Fruit fly (Drosophila melanogaster) whole organism, prepupa: ENCODE data around the gene CG7627.

Experiments
- Blimp-1 ChIP-seq: fragments of 200-800 bp; sonication (Bioruptor generic); optimal IDR thresholded peaks from 3 replicates; lab custom pipeline; 2017; ENCODE audit warnings: missing biosample characterization, missing genetic modification characterization, mild to moderate bottlenecking, moderate library complexity, missing genetic modification reagents
- CG10631 ChIP-seq: fragments of 200-800 bp; sonication (Bioruptor generic); optimal IDR thresholded peaks from 2 replicates; lab custom pipeline; 2016; ENCODE audit warnings: missing biosample characterization, missing genetic modification characterization
- CG10669 ChIP-seq: fragments of 200-800 bp; sonication (Bioruptor generic); optimal IDR thresholded peaks from 3 replicates; lab custom pipeline; 2018; ENCODE audit warnings: missing biosample characterization, mild to moderate bottlenecking, missing genetic modification characterization, moderate library complexity
- CG11294 ChIP-seq: fragments of 200-800 bp; sonication (Bioruptor generic); IDR thresholded peaks from 2 replicates; pipeline ENCODE4 v1.3.6; 2022; ENCODE audit warnings: missing biosample characterization, missing genetic modification characterization
- CG11762 ChIP-seq: fragments of 200-800 bp; sonication (Bioruptor generic); optimal IDR thresholded peaks from 3 replicates; lab custom pipeline; 2016; ENCODE audit warnings: missing biosample characterization, missing genetic modification characterization; ENCODE audit not compliant: insufficient read depth
- CG11902 ChIP-seq: fragments of 200-800 bp; sonication (Bioruptor generic); optimal IDR thresholded peaks from 3 replicates; lab custom pipeline; 2016; ENCODE audit warnings: missing biosample characterization, missing genetic modification characterization
- CG15336 ChIP-seq: fragments of 200-800 bp; sonication (Bioruptor generic); IDR thresholded peaks from 2 replicates; pipeline ENCODE4 v1.3.6; 2022; ENCODE audit warnings: missing biosample characterization, missing genetic modification characterization
- CG1621 ChIP-seq: fragments of 200-800 bp; sonication (Bioruptor generic); optimal IDR thresholded peaks from 3 replicates; lab custom pipeline; 2018; ENCODE audit warnings: missing biosample characterization, mild to moderate bottlenecking, missing genetic modification characterization
- CG16779 ChIP-seq: fragments of 200-800 bp; sonication (Bioruptor generic); optimal IDR thresholded peaks from 3 replicates; lab custom pipeline; 2017; ENCODE audit warnings: missing biosample characterization, mild to moderate bottlenecking, missing genetic modification characterization
- CG3032 ChIP-seq: fragments of 200-800 bp; optimal IDR thresholded peaks from 2 replicates; lab custom pipeline; 2019; ENCODE audit warnings: missing biosample characterization, mild to moderate bottlenecking, missing genetic modification characterization, moderate library complexity
- CG31627 ChIP-seq: fragments of 200-800 bp; sonication (Bioruptor generic); optimal IDR thresholded peaks from 3 replicates; lab custom pipeline; 2016; ENCODE audit warnings: missing biosample characterization, missing genetic modification characterization
- CG32006 ChIP-seq: fragments of 200-800 bp; sonication (Bioruptor generic); optimal IDR thresholded peaks from 3 replicates; lab custom pipeline; 2017; ENCODE audit warnings: missing biosample characterization, mild to moderate bottlenecking, missing genetic modification characterization
- CG34406 ChIP-seq: fragments of 200-800 bp; sonication (Bioruptor generic); optimal IDR thresholded peaks from 3 replicates; lab custom pipeline; 2016; ENCODE audit warnings: missing biosample characterization, missing genetic modification characterization
- CG6163 ChIP-seq: fragments of 200-800 bp; sonication (Bioruptor generic); IDR thresholded peaks from 3 replicates; pipeline ENCODE4 v1.3.6; 2022; ENCODE audit warnings: missing biosample characterization, missing genetic modification characterization
- CG6276 ChIP-seq: fragments of 200-800 bp; sonication (Bioruptor generic); optimal IDR thresholded peaks from 2 replicates; lab custom pipeline; 2017; ENCODE audit warnings: missing biosample characterization, mild to moderate bottlenecking, missing genetic modification characterization
- CG6792 ChIP-seq: fragments of 200-800 bp; sonication (Bioruptor generic); optimal IDR thresholded peaks from 3 replicates; lab custom pipeline; 2016; ENCODE audit warnings: missing biosample characterization, missing genetic modification characterization
- CG6854 ChIP-seq: fragments of 200-800 bp; sonication (Bioruptor generic); optimal IDR thresholded peaks from 2 replicates; lab custom pipeline; 2017; ENCODE audit warnings: missing biosample characterization, mild to moderate bottlenecking, missing genetic modification characterization
- CG8119 ChIP-seq: fragments of 200-800 bp; sonication (Bioruptor generic); IDR thresholded peaks from 3 replicates; pipeline ENCODE4 v1.3.6; 2022; ENCODE audit warnings: missing biosample characterization, missing genetic modification characterization
- CG8632 ChIP-seq: fragments of 200-800 bp; sonication (Bioruptor generic); optimal IDR thresholded peaks from 3 replicates; lab custom pipeline; 2016; ENCODE audit warnings: missing biosample characterization, missing genetic modification characterization
- CG9139 ChIP-seq: fragments of 200-800 bp; sonication (Bioruptor generic); optimal IDR thresholded peaks from 3 replicates; lab custom pipeline; 2017; ENCODE audit warnings: missing biosample characterization, mild to moderate bottlenecking, missing genetic modification characterization
- Eip75B ChIP-seq: fragments of 200-800 bp; sonication (Bioruptor generic); optimal IDR thresholded peaks from 3 replicates; lab custom pipeline; 2016; ENCODE audit warnings: missing biosample characterization, missing genetic modification characterization
- Eip78C ChIP-seq: fragments of 200-800 bp; sonication (Bioruptor generic); peaks from one replicate; lab custom pipeline; 2016; ENCODE audit warnings: missing biosample characterization, missing genetic modification characterization
- Ets21C ChIP-seq: fragments of 200-800 bp; sonication (Bioruptor generic); optimal IDR thresholded peaks from 3 replicates; lab custom pipeline; 2016; ENCODE audit warnings: missing biosample characterization, missing genetic modification characterization
- Gug ChIP-seq: fragments of 200-800 bp; sonication (Bioruptor generic); IDR thresholded peaks from 2 replicates; pipeline ENCODE4 v1.3.6; 2022; ENCODE audit warnings: missing biosample characterization, missing genetic modification characterization
- Hr38 ChIP-seq: sonication (Bioruptor generic); optimal IDR thresholded peaks from 2 replicates; lab custom pipeline; 2016; ENCODE audit warnings: missing biosample characterization, missing genetic modification characterization
- Hr39 ChIP-seq: fragments of 200-800 bp; sonication (Bioruptor generic); optimal IDR thresholded peaks from 2 replicates; lab custom pipeline; 2016; ENCODE audit warnings: missing biosample characterization, missing genetic modification characterization
- Hr4 ChIP-seq: fragments of 200-800 bp; sonication (Bioruptor generic); optimal IDR thresholded peaks from 3 replicates; lab custom pipeline; 2016; ENCODE audit warnings: missing biosample characterization, missing genetic modification characterization
- Met ChIP-seq: fragments of 200-800 bp; sonication (Bioruptor generic); optimal IDR thresholded peaks from 3 replicates; lab custom pipeline; 2016; ENCODE audit warnings: missing biosample characterization, missing genetic modification characterization
- OdsH ChIP-seq: fragments of 200-800 bp; sonication (Bioruptor generic); optimal IDR thresholded peaks from 3 replicates; lab custom pipeline; 2016; ENCODE audit warnings: missing biosample characterization, missing genetic modification characterization
- Smox ChIP-seq: fragments of 200-800 bp; sonication (Bioruptor generic); optimal IDR thresholded peaks from 3 replicates; lab custom pipeline; 2016; ENCODE audit warnings: missing biosample characterization, missing genetic modification characterization
- Sox102F ChIP-seq: fragments of 200-800 bp; sonication (Bioruptor generic); optimal IDR thresholded peaks from 2 replicates; lab custom pipeline; 2016; ENCODE audit warnings: missing biosample characterization, mild to moderate bottlenecking, missing genetic modification characterization
- Sox14 ChIP-seq: fragments of 200-800 bp; sonication (Bioruptor generic); optimal IDR thresholded peaks from 3 replicates; lab custom pipeline; 2016; ENCODE audit warnings: missing biosample characterization, missing genetic modification characterization
- Sox15 ChIP-seq: fragments of 200-800 bp; sonication (Bioruptor generic); optimal IDR thresholded peaks from 3 replicates; lab custom pipeline; 2016; ENCODE audit warnings: missing biosample characterization, missing genetic modification characterization
- achi ChIP-seq: fragments of 200-800 bp; sonication (Bioruptor generic); optimal IDR thresholded peaks from 3 replicates; lab custom pipeline; 2016; ENCODE audit warnings: missing biosample characterization, missing genetic modification characterization
- dsx ChIP-seq: fragments of 200-800 bp; optimal IDR thresholded peaks from 3 replicates; lab custom pipeline; 2019; ENCODE audit warnings: missing biosample characterization, mild to moderate bottlenecking, missing genetic modification characterization, moderate library complexity; ENCODE audit not compliant: poor library complexity, severe bottlenecking
- eg ChIP-seq: fragments of 200-800 bp; sonication (Bioruptor generic); IDR thresholded peaks from 3 replicates; pipeline ENCODE4 v1.3.6; 2022; ENCODE audit warnings: missing biosample characterization, missing genetic modification characterization
- esn ChIP-seq: fragments of 200-800 bp; sonication (Bioruptor generic); optimal IDR thresholded peaks from 2 replicates; lab custom pipeline; 2016; ENCODE audit warnings: missing biosample characterization, mild to moderate bottlenecking, missing genetic modification characterization, moderate library complexity
- fd85E ChIP-seq: fragments of 200-800 bp; sonication (Bioruptor generic); optimal IDR thresholded peaks from 3 replicates; lab custom pipeline; 2016; ENCODE audit warnings: missing biosample characterization, missing genetic modification characterization
- fkh ChIP-seq: fragments of 200-800 bp; sonication (Bioruptor generic); optimal IDR thresholded peaks from 3 replicates; lab custom pipeline; 2017; ENCODE audit warnings: missing biosample characterization, mild to moderate bottlenecking, missing genetic modification characterization, moderate library complexity
- lz ChIP-seq: fragments of 200-800 bp; sonication (Bioruptor generic); optimal IDR thresholded peaks from 3 replicates; lab custom pipeline; 2016; ENCODE audit warnings: missing biosample characterization, missing genetic modification characterization
- net ChIP-seq: fragments of 200-800 bp; sonication (Bioruptor generic); optimal IDR thresholded peaks from 3 replicates; lab custom pipeline; 2016; ENCODE audit warnings: missing biosample characterization, missing genetic modification characterization
- pdm3 ChIP-seq: fragments of 200-800 bp; sonication (Bioruptor generic); optimal IDR thresholded peaks from 3 replicates; lab custom pipeline; 2016; ENCODE audit warnings: missing biosample characterization, missing genetic modification characterization
- salr ChIP-seq, 2 experiments: fragments of 200-800 bp; sonication (Bioruptor generic); optimal IDR thresholded peaks; 3 replicates each; lab custom pipeline; 2016 to 2018; ENCODE audit warnings: missing biosample characterization in 2 of 2, missing genetic modification characterization in 2 of 2, mild to moderate bottlenecking in 1 of 2
- svp ChIP-seq: fragments of 200-800 bp; sonication (Bioruptor generic); peaks from one replicate; lab custom pipeline; 2016; ENCODE audit warnings: missing biosample characterization, missing genetic modification characterization
- vri ChIP-seq: fragments of 200-800 bp; sonication (Bioruptor generic); optimal IDR thresholded peaks from 3 replicates; lab custom pipeline; 2016; ENCODE audit warnings: missing biosample characterization, mild to moderate bottlenecking, missing genetic modification characterization

CG7627 gene

dm6 chr2L:8385849-8386248 is 23.6 kb upstream of the CG7627 start:
- no peak for TF ChIP-seq Sox15 (GFP tag; lab: Kevin White, UChicago)
- no peak for TF ChIP-seq CG6163 (GFP tag; lab: Robert Waterston, UW)
- TF ChIP-seq lz: no peak
- TF ChIP-seq esn (GFP tag; lab: Kevin White, UChicago): no peak
- TF ChIP-seq achi (GFP tag; lab: Kevin White, UChicago): no peak
- no peak for TF ChIP-seq OdsH
- TF ChIP-seq Hr4 (GFP tag; lab: Kevin White, UChicago): no peak
- no peak for TF ChIP-seq Hr39
- TF ChIP-seq CG9139 (GFP tag; lab: Kevin White, UChicago): no peak
- no peak for TF ChIP-seq Smox (GFP tag; lab: Kevin White, UChicago)
- TF ChIP-seq CG31627 (GFP tag; lab: Kevin White, UChicago): no peak

- TF ChIP-seq CG15336 (GFP tag; lab: Robert Waterston, UW) (no peak), dsx (GFP tag; lab: Kevin White, UChicago) (no peak), fkh (GFP tag; lab: Kevin White, UChicago) (no peak), CG3032 (no peak), salr (GFP tag; optimal IDR thresholded peaks at IDR 0.05; lab: Kevin White, UChicago) (no peak), CG32006 (GFP tag; lab: Kevin White, UChicago) (no peak), CG8119 (GFP tag; lab: Robert Waterston, UW) (no peak), achi (GFP tag; lab: Kevin White, UChicago) (no peak), CG34406 (GFP tag; lab: Kevin White, UChicago) (no peak), Blimp-1 (GFP tag; lab: Kevin White, UChicago) (no peak), CG6854 (GFP tag; lab: Kevin White, UChicago) (no peak), eg (GFP tag; lab: Robert Waterston, UW) (no peak), CG6163 (GFP tag; lab: Robert Waterston, UW) (no peak), net (GFP tag; lab: Kevin White, UChicago) (no peak), vri (GFP tag; lab: Kevin White, UChicago) (no peak), CG6792 (GFP tag; lab: Kevin White, UChicago) (no peak), CG16779 (tag; lab: Kevin White, UChicago) (no peak), Eip78C (GFP tag; lab: Kevin White, UChicago) (no peak)
Measured at dm6 chr2L:8384985-8385519, 22.8 kb upstream of the CG7627 start.

- TF ChIP-seq net (GFP tag; lab: Kevin White, UChicago) (peak; percentile 87), Met (peak; percentile 91), Ets21C (GFP tag; lab: Kevin White, UChicago) (peak; percentile 79), salr (GFP tag; optimal IDR thresholded peaks at IDR 0.05; lab: Kevin White, UChicago) (peak in 1 of 2 experiments; percentile 67), Sox102F (peak; percentile 86), Sox14 (peak; percentile 91), CG11294 (peak; percentile 94), Hr38 (no peak), Smox (GFP tag; lab: Kevin White, UChicago) (peak; percentile 92), fd85E (GFP tag; lab: Kevin White, UChicago) (peak; percentile 45), Eip75B (GFP tag; lab: Kevin White, UChicago) (peak; percentile 89), CG34406 (GFP tag; lab: Kevin White, UChicago) (peak; percentile 93), CG6854 (GFP tag; lab: Kevin White, UChicago) (peak; percentile 78), vri (GFP tag; lab: Kevin White, UChicago) (peak; percentile 77), CG16779 (tag; lab: Kevin White, UChicago) (peak; percentile 61), CG8119 (GFP tag; lab: Robert Waterston, UW) (peak; percentile 94), CG9139 (GFP tag; lab: Kevin White, UChicago) (peak; percentile 78), Gug (GFP tag; lab: Robert Waterston, UW) (peak; percentile 92), CG6276 (peak; percentile 83), Hr4 (GFP tag; lab: Kevin White, UChicago) (peak; percentile 93), pdm3 (GFP tag; lab: Kevin White, UChicago) (peak; percentile 90), CG10669 (peak; percentile 91), esn (GFP tag; lab: Kevin White, UChicago) (peak; percentile 96), CG3032 (peak; percentile 95), svp (GFP tag; lab: Kevin White, UChicago) (peak; percentile 96), CG8632 (GFP tag; lab: Kevin White, UChicago) (peak; percentile 93), CG11902 (GFP tag; lab: Kevin White, UChicago) (peak; percentile 86), CG1621 (tag; lab: Kevin White, UChicago) (peak; percentile 91), CG11762 (GFP tag; lab: Kevin White, UChicago) (peak; percentile 88), Eip78C (GFP tag; lab: Kevin White, UChicago) (peak; percentile 98), CG31627 (GFP tag; lab: Kevin White, UChicago) (peak; percentile 86), CG10631 (GFP tag; lab: Kevin White, UChicago) (peak; percentile 91)
Measured at dm6 chr2L:8384108-8384601, 21.9 kb upstream of the CG7627 start, which contains the start of the genes Dad1 and CG13384. Gene Dad1 (minus strand): TSS chr2L:8384137. Gene CG13384 (plus strand): TSS chr2L:8384455.
